Fruit fly (Drosophila melanogaster): ENCODE results near the gene Eogt.

Gene Eogt

dm6 chr2L:2364200-2364754 lies 16.6 kb upstream of the Eogt start (continued):
- TF ChIP-seq CG8478 (optimal IDR thresholded peaks at IDR 0.05) (peak; percentile 95), cwo (GFP tag; optimal IDR thresholded peaks at IDR 0.05) (no peak), CG3281 (GFP tag; optimal IDR thresholded peaks at IDR 0.05) (no peak), wdn (GFP tag; IDR thresholded peaks at IDR 0.05) (no peak), Hand (GFP tag; optimal IDR thresholded peaks at IDR 0.05) (no peak), vfl (GFP tag; optimal IDR thresholded peaks at IDR 0.05) (no peak), stc (GFP tag; IDR thresholded peaks at IDR 0.05) (no peak), CG11695 (GFP tag; IDR thresholded peaks at IDR 0.05) (no peak), Bgb (GFP tag; IDR thresholded peaks at IDR 0.05; ENCODE audit: partially characterized antibody) (peak; percentile 49; the same call in 1 of the 2 replicates), hb (GFP tag; IDR thresholded peaks at IDR 0.05; ENCODE audit: partially characterized antibody) (peak; percentile 63; the same call in 1 of the 3 replicates), CG8944 (GFP tag; optimal IDR thresholded peaks at IDR 0.05) (no peak), shn (GFP tag; optimal IDR thresholded peaks at IDR 0.05) (no peak), sqz (GFP tag; optimal IDR thresholded peaks at IDR 0.05) (no peak), grau (tag; optimal IDR thresholded peaks at IDR 0.05) (no peak), Med (GFP tag) (peak; percentile 84), chm (GFP tag; IDR thresholded peaks at IDR 0.05) (0 out of 2 replicates have a peak, but pooled peaks have one; percentile 9), Dip3 (GFP tag; optimal IDR thresholded peaks at IDR 0.05) (no peak), Atf3 (GFP tag; optimal IDR thresholded peaks at IDR 0.05) (no peak), CG30431 (GFP tag; optimal IDR thresholded peaks at IDR 0.05) (no peak), pros (GFP tag; optimal IDR thresholded peaks at IDR 0.05) (peak; percentile 41), CG2889 (GFP tag; IDR thresholded peaks at IDR 0.05) (no peak), CG14014 (GFP tag; IDR thresholded peaks at IDR 0.05) (0 out of 2 replicates have a peak, but pooled peaks have one; percentile 13), trh (GFP tag; optimal IDR thresholded peaks at IDR 0.05) (no peak), CG32532 (GFP tag; IDR thresholded peaks at IDR 0.05) (peak; percentile 45; the same call in 1 of the 2 replicates), ro (GFP tag; IDR thresholded peaks at IDR 0.05) (no peak), CG3726 (GFP tag; IDR thresholded peaks at IDR 0.05) (0 out of 3 replicates have a peak, but pooled peaks have one; percentile 13), onecut (GFP tag; IDR thresholded peaks at IDR 0.05) (no peak), exex (tag; optimal IDR thresholded peaks at IDR 0.05) (no peak), Drgx (GFP tag; IDR thresholded peaks at IDR 0.05) (peak; percentile 13; the same call in 1 of the 2 replicates), H2.0 (GFP tag; IDR thresholded peaks at IDR 0.05) (no peak), CG14441 (GFP tag; IDR thresholded peaks at IDR 0.05) (no peak), CG14050 (GFP tag; IDR thresholded peaks at IDR 0.05) (no peak), CG18619 (GFP tag; optimal IDR thresholded peaks at IDR 0.05) (no peak), bowl (GFP tag; IDR thresholded peaks at IDR 0.05) (no peak), seq (GFP tag; IDR thresholded peaks at IDR 0.05) (no peak), otp (GFP tag; IDR thresholded peaks at IDR 0.05) (0 out of 3 replicates have a peak, but pooled peaks have one; percentile 46), CG10147 (GFP tag; optimal IDR thresholded peaks at IDR 0.05) (no peak), Sin3A (optimal IDR thresholded peaks at IDR 0.05) (no peak), ap (GFP tag; IDR thresholded peaks at IDR 0.05) (no peak), CG12769 (tag; optimal IDR thresholded peaks at IDR 0.05) (no peak), CG4328 (GFP tag; optimal IDR thresholded peaks at IDR 0.05) (no peak), CG6654 (GFP tag; optimal IDR thresholded peaks at IDR 0.05) (no peak), hth (optimal IDR thresholded peaks at IDR 0.05) (no peak), ato (GFP tag; IDR thresholded peaks at IDR 0.05; ENCODE audit: partially characterized antibody) (0 out of 2 replicates have a peak, but pooled peaks have one; percentile 20), Scr (GFP tag; IDR thresholded peaks at IDR 0.05; ENCODE audit: partially characterized antibody) (0 out of 2 replicates have a peak, but pooled peaks have one; percentile 26), Nf-YA (GFP tag; IDR thresholded peaks at IDR 0.05) (no peak), scrt (GFP tag; optimal IDR thresholded peaks at IDR 0.05) (no peak), croc (GFP tag; conservative IDR thresholded peaks at IDR 0.05) (0 out of 3 replicates have a peak, but pooled peaks have one; percentile 3), BtbVII (GFP tag; optimal IDR thresholded peaks at IDR 0.05) (no peak), CG18262 (tag; optimal IDR thresholded peaks at IDR 0.05) (no peak), CG5953 (GFP tag; IDR thresholded peaks at IDR 0.05) (no peak), CG8388 (GFP tag; optimal IDR thresholded peaks at IDR 0.05) (no peak)

All from whole organism, embryonic.